Fruit fly (Drosophila melanogaster) Kc167 (cell line): ENCODE data around the gene Ir10a.

ENCODE experiments used
- h ChIP-seq: fragments of >200 bp; optimal IDR thresholded peaks from 3 replicates; lab custom pipeline; 2018; ENCODE audit warnings: missing external identifiers
- insv ChIP-seq: fragments of >200 bp; optimal IDR thresholded peaks from 3 replicates; lab custom pipeline; 2018; ENCODE audit warnings: missing external identifiers
- ttk ChIP-seq: sonication (Bioruptor generic); optimal IDR thresholded peaks from 2 replicates; lab custom pipeline; 2017; ENCODE audit warnings: missing external identifiers

DNA sequence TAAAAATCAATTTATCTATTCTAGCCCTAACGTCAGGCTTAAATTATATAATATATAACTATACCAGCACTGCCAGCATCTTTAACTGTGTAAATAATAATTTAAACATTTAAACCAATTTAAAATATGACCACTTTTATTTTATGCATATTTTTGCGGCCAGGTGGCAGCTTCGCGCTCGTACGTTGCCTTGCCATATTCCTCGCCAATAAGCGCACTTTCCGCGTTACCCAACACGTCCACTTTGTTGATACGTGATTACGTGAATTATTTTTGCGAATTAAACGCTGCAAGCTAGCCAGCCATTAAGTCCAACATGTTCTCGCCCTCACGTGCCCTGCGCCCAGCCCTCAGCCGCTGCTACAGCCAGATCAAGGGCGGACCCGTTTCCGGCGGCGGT is 38.8 kb upstream of the Ir10a start, which contains the start of gene NdufV3:
- no peak for TF ChIP-seq ttk (lab: Kevin White, UChicago)
- no peak for TF ChIP-seq insv (lab: Kevin White, UChicago)
- no peak for TF ChIP-seq h (lab: Kevin White, UChicago)
